Fruit fly (Drosophila melanogaster) whole organism, embryonic: ENCODE data around the gene mirr.
A peak's percentile ranks its signal among the peaks of the same experiment; 100 is the strongest.

Experiments used
- ATbp ChIP-seq: fragments of 200-800 bp; sonication (Bioruptor generic); optimal IDR thresholded peaks from 2 replicates; lab custom pipeline; 2017; ENCODE audit warnings: missing biosample characterization, mild to moderate bottlenecking, missing genetic modification characterization, missing genetic modification reagents
- Awh ChIP-seq: fragments of 200-800 bp; sonication (Bioruptor generic); IDR thresholded peaks from 2 replicates; pipeline ENCODE4, ENCODE4 v1.3.6; 2022; ENCODE audit warnings: missing biosample characterization, missing genetic modification characterization
- Bteb2 ChIP-seq: fragments of 200-800 bp; sonication (Bioruptor generic); optimal IDR thresholded peaks from 2 replicates; lab custom pipeline; 2016; ENCODE audit warnings: missing biosample characterization, missing genetic modification characterization
- CG10209 ChIP-seq: fragments of 200-800 bp; sonication (Bioruptor generic); optimal IDR thresholded peaks from 3 replicates; lab custom pipeline; 2017; ENCODE audit warnings: missing biosample characterization, mild to moderate bottlenecking, missing genetic modification characterization, missing genetic modification reagents
- CG10959 ChIP-seq: fragments of 200-800 bp; sonication (Bioruptor generic); IDR thresholded peaks from 2 replicates; pipeline ENCODE4 v1.3.6; 2022; ENCODE audit warnings: missing biosample characterization, missing genetic modification characterization
- CG11085 ChIP-seq: fragments of 200-800 bp; sonication (Bioruptor generic); IDR thresholded peaks from 2 replicates; pipeline ENCODE4 v1.3.6; 2022; ENCODE audit warnings: missing biosample characterization, missing genetic modification characterization
- CG11504 ChIP-seq: fragments of 200-800 bp; sonication (Bioruptor generic); optimal IDR thresholded peaks from 3 replicates; lab custom pipeline; 2019; ENCODE audit warnings: missing biosample characterization, mild to moderate bottlenecking, missing genetic modification characterization, moderate library complexity
- CG12104 ChIP-seq: fragments of 200-800 bp; sonication (Bioruptor generic); optimal IDR thresholded peaks from 3 replicates; lab custom pipeline; 2016; ENCODE audit warnings: missing biosample characterization, missing genetic modification characterization
- CG12155 ChIP-seq: fragments of 200-800 bp; sonication (Bioruptor generic); optimal IDR thresholded peaks from 3 replicates; lab custom pipeline; 2016; ENCODE audit warnings: missing biosample characterization, missing genetic modification characterization
- CG17328 ChIP-seq: fragments of 200-800 bp; sonication (Bioruptor generic); IDR thresholded peaks from 2 replicates; pipeline ENCODE4 v1.3.6; 2022; ENCODE audit warnings: missing biosample characterization, missing genetic modification characterization
- CG17359 ChIP-seq: fragments of 200-800 bp; sonication (Bioruptor generic); optimal IDR thresholded peaks from 3 replicates; lab custom pipeline; 2018; ENCODE audit warnings: missing biosample characterization, mild to moderate bottlenecking, missing genetic modification characterization, moderate library complexity
- CG17385 ChIP-seq: fragments of 200-800 bp; sonication (Bioruptor generic); optimal IDR thresholded peaks from 3 replicates; lab custom pipeline; 2018; ENCODE audit warnings: missing biosample characterization, mild to moderate bottlenecking, missing genetic modification characterization
- CG2889 ChIP-seq: fragments of 200-800 bp; sonication (Bioruptor generic); IDR thresholded peaks from 3 replicates; pipeline ENCODE4 v1.3.6; 2022; ENCODE audit warnings: missing biosample characterization, missing genetic modification characterization
- CG31365 ChIP-seq: fragments of 200-800 bp; sonication (Bioruptor generic); optimal IDR thresholded peaks from 2 replicates; lab custom pipeline; 2018; ENCODE audit warnings: missing biosample characterization, mild to moderate bottlenecking, missing genetic modification characterization
- CG32767 ChIP-seq: fragments of 200-800 bp; sonication (Bioruptor generic); IDR thresholded peaks from 2 replicates; pipeline ENCODE4 v1.3.6; 2022; ENCODE audit warnings: missing biosample characterization, missing genetic modification characterization
- CG3407 ChIP-seq: fragments of 200-800 bp; sonication (Bioruptor generic); optimal IDR thresholded peaks from 2 replicates; lab custom pipeline; 2018; ENCODE audit warnings: missing biosample characterization, mild to moderate bottlenecking, missing genetic modification characterization
- CG4820 ChIP-seq: fragments of 200-800 bp; sonication (Bioruptor generic); optimal IDR thresholded peaks from 3 replicates; lab custom pipeline; 2016; ENCODE audit warnings: missing biosample characterization, missing genetic modification characterization
- CG6254 ChIP-seq: fragments of 200-800 bp; sonication (Bioruptor generic); optimal IDR thresholded peaks from 3 replicates; lab custom pipeline; 2017; ENCODE audit warnings: mild to moderate bottlenecking, missing biosample characterization, missing genetic modification reagents, missing genetic modification characterization
- CG6689 ChIP-seq: fragments of 200-800 bp; sonication (Bioruptor generic); IDR thresholded peaks from 2 replicates; pipeline ENCODE4 v1.3.6; 2022; ENCODE audit warnings: missing biosample characterization, missing genetic modification characterization
- CG8388 ChIP-seq: fragments of 200-800 bp; sonication (Bioruptor generic); optimal IDR thresholded peaks from 2 replicates; lab custom pipeline; 2019; ENCODE audit warnings: missing biosample characterization, mild to moderate bottlenecking, missing genetic modification characterization, moderate library complexity
- CG9437 ChIP-seq: fragments of 200-800 bp; sonication (Bioruptor generic); optimal IDR thresholded peaks from 2 replicates; lab custom pipeline; 2018; ENCODE audit warnings: missing biosample characterization, mild to moderate bottlenecking, missing genetic modification characterization
- Drgx ChIP-seq: fragments of 200-800 bp; sonication (Bioruptor generic); IDR thresholded peaks from 2 replicates; pipeline ENCODE4 v1.3.6; 2022; ENCODE audit warnings: missing biosample characterization, missing genetic modification characterization
- Eip74EF ChIP-seq, 2 experiments: fragments of 200-800 bp in 1 of 2; fragments of >200 bp in 1 of 2; sonication (Bioruptor generic) in 1 of 2; optimal IDR thresholded peaks; 2 replicates each; lab custom pipeline; 2017 to 2019; ENCODE audit warnings: missing biosample characterization in 2 of 2, missing genetic modification characterization in 2 of 2, mild to moderate bottlenecking in 1 of 2, moderate library complexity in 1 of 2
- HmgZ ChIP-seq: fragments of 200-800 bp; sonication (Bioruptor generic); optimal IDR thresholded peaks from 2 replicates; lab custom pipeline; 2018; ENCODE audit warnings: missing biosample characterization, mild to moderate bottlenecking, missing genetic modification characterization
- Hmx ChIP-seq: fragments of 200-800 bp; sonication (Bioruptor generic); optimal IDR thresholded peaks from 2 replicates; lab custom pipeline; 2016; ENCODE audit warnings: missing biosample characterization, missing genetic modification characterization
- Hr78 ChIP-seq, 2 experiments: fragments of 200-800 bp in 1 of 2; fragments of >200 bp in 1 of 2; sonication (Bioruptor generic) in 1 of 2; optimal IDR thresholded peaks; 2 replicates each; lab custom pipeline; 2017 to 2019; ENCODE audit warnings: missing biosample characterization in 2 of 2, missing genetic modification characterization in 2 of 2, mild to moderate bottlenecking in 1 of 2, moderate library complexity in 1 of 2
- Kr ChIP-seq: fragments of 200-800 bp; sonication (Bioruptor generic); optimal IDR thresholded peaks from 2 replicates; lab custom pipeline; 2017; ENCODE audit warnings: missing biosample characterization, mild to moderate bottlenecking, missing genetic modification characterization
- Nf-YA ChIP-seq: fragments of 200-800 bp; sonication (Bioruptor generic); IDR thresholded peaks from 2 replicates; pipeline ENCODE4 v1.3.6; 2022; ENCODE audit warnings: missing biosample characterization, missing genetic modification characterization
- Oli ChIP-seq: fragments of 200-800 bp; sonication (Bioruptor generic); optimal IDR thresholded peaks from 2 replicates; lab custom pipeline; 2018; ENCODE audit warnings: missing biosample characterization, mild to moderate bottlenecking, missing genetic modification characterization, moderate library complexity
- Vsx1 ChIP-seq: fragments of 200-800 bp; sonication (Bioruptor generic); optimal IDR thresholded peaks from 2 replicates; lab custom pipeline; 2017; ENCODE audit warnings: missing biosample characterization, mild to moderate bottlenecking, missing genetic modification characterization, missing genetic modification reagents
- Xbp1 ChIP-seq: fragments of 200-800 bp; sonication (Bioruptor generic); optimal IDR thresholded peaks from 3 replicates; lab custom pipeline; 2016; ENCODE audit warnings: missing biosample characterization, mild to moderate bottlenecking, missing genetic modification characterization
- az2 ChIP-seq: fragments of 200-800 bp; sonication (Bioruptor generic); optimal IDR thresholded peaks from 3 replicates; lab custom pipeline; 2016; ENCODE audit warnings: missing biosample characterization, missing genetic modification characterization
- bbx ChIP-seq: fragments of 200-800 bp; sonication (Bioruptor generic); IDR thresholded peaks from 2 replicates; pipeline ENCODE4 v1.3.6; 2022; ENCODE audit warnings: missing biosample characterization, missing genetic modification characterization; ENCODE audit not compliant: partially characterized antibody
- crc ChIP-seq: fragments of 200-800 bp; sonication (Bioruptor generic); optimal IDR thresholded peaks from 2 replicates; lab custom pipeline; 2016; ENCODE audit warnings: missing biosample characterization, missing genetic modification characterization
- dmrt11E ChIP-seq: fragments of 200-800 bp; sonication (Bioruptor generic); optimal IDR thresholded peaks from 3 replicates; lab custom pipeline; 2018; ENCODE audit warnings: missing biosample characterization, mild to moderate bottlenecking, missing genetic modification characterization, moderate library complexity
- ewg ChIP-seq: fragments of 200-800 bp; sonication (Bioruptor generic); optimal IDR thresholded peaks from 3 replicates; lab custom pipeline; 2017; ENCODE audit warnings: mild to moderate bottlenecking, missing biosample characterization, missing genetic modification reagents, missing genetic modification characterization
- exex ChIP-seq: fragments of 200-800 bp; sonication (Bioruptor generic); optimal IDR thresholded peaks from 4 replicates; lab custom pipeline; 2018; ENCODE audit warnings: missing biosample characterization, mild to moderate bottlenecking, missing genetic modification characterization, moderate library complexity
- fd3F ChIP-seq: fragments of 200-800 bp; sonication (Bioruptor generic); optimal IDR thresholded peaks from 2 replicates; lab custom pipeline; 2018; ENCODE audit warnings: missing biosample characterization, mild to moderate bottlenecking, missing genetic modification characterization, moderate library complexity
- gfzf ChIP-seq: fragments of 200-800 bp; sonication (Bioruptor generic); optimal IDR thresholded peaks from 2 replicates; lab custom pipeline; 2016; ENCODE audit warnings: missing biosample characterization, mild to moderate bottlenecking, missing genetic modification characterization, moderate library complexity
- lab ChIP-seq: fragments of 200-800 bp; sonication (Bioruptor generic); optimal IDR thresholded peaks from 3 replicates; lab custom pipeline; 2017; ENCODE audit warnings: missing biosample characterization, missing genetic modification characterization, mild to moderate bottlenecking, moderate library complexity, missing genetic modification reagents
- maf-S ChIP-seq: fragments of 200-800 bp; sonication (Bioruptor generic); optimal IDR thresholded peaks from 2 replicates; lab custom pipeline; 2016; ENCODE audit warnings: missing biosample characterization, missing genetic modification characterization
- nmo ChIP-seq: fragments of 200-800 bp; sonication (Bioruptor generic); optimal IDR thresholded peaks from 2 replicates; lab custom pipeline; 2018; ENCODE audit warnings: missing biosample characterization, mild to moderate bottlenecking, missing genetic modification characterization, moderate library complexity
- rib ChIP-seq: fragments of 200-800 bp; sonication (Bioruptor generic); IDR thresholded peaks from 2 replicates; pipeline ENCODE4 v1.3.6; 2022; ENCODE audit warnings: missing biosample characterization, missing genetic modification characterization
- salm ChIP-seq: fragments of 200-800 bp; sonication (Bioruptor generic); optimal IDR thresholded peaks from 2 replicates; lab custom pipeline; 2018; ENCODE audit warnings: missing biosample characterization, mild to moderate bottlenecking, missing genetic modification characterization
- so ChIP-seq: fragments of 200-800 bp; sonication (Bioruptor generic); IDR thresholded peaks from 3 replicates; pipeline ENCODE4 v1.3.6; 2022; ENCODE audit warnings: missing biosample characterization, missing genetic modification characterization
- sug ChIP-seq: fragments of 200-800 bp; optimal IDR thresholded peaks from 2 replicates; lab custom pipeline; 2019; ENCODE audit warnings: missing biosample characterization, mild to moderate bottlenecking, missing genetic modification characterization, moderate library complexity
- tgo ChIP-seq: fragments of 200-800 bp; sonication (Bioruptor generic); IDR thresholded peaks from 3 replicates; pipeline ENCODE4 v1.3.6; 2022; ENCODE audit warnings: missing biosample characterization, missing genetic modification characterization
- yki ChIP-seq: fragments of >200 bp; optimal IDR thresholded peaks from 3 replicates; lab custom pipeline; 2018

The mirr gene

DNA sequence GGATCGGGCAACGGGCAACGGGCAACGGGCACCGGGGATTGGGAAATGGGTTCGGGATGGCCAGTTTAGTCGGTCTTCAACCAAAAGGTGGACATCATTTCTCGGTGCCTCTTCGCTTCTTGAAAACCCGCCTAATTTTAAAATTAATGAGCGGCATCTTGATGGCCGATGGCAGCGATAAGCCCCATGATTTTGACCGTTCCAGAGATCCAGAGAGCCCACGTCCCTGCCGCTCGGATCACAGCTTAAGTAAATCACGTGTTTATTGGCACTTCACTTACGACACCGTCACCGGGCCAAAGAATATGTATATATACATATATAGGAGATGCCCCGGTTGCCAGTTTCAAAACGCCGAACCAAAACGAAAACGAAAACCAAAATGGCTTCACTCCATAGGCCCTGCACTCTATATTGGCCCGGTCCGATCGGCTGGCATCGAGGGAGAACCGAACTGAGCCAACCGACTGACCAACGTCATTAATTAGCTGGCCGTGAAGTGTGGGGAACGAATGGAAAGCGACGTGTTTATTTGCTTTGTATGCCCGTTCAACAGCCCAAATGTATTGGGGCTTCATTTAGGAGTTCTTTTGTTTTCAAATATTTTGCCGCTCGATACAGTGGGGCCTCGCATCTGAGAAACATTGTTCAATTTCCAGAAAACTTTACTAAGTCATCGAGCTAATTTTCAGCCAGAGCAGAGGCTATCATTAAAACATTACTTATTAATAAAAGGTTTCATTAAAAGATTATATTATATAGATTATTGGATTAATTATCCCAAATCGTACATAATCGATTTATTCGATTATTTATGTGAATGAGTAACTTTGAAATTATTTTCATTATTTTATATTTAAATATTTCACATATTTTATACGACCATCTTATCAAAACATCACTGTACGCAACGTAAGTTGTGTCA, 49.4 kb upstream of the mirr start (continued):
- no peak for TF ChIP-seq CG31365 (tag; lab: Kevin White, UChicago)
- peak; percentile 32 for TF ChIP-seq salm (tag; lab: Kevin White, UChicago)
- peak; percentile 40; the same call in 1 of the 2 replicates for TF ChIP-seq CG17328 (GFP tag; lab: Robert Waterston, UW)
- TF ChIP-seq CG12104 (GFP tag; lab: Kevin White, UChicago), result peak; percentile 47
- no peak; the same call in 2 of the 3 replicates for TF ChIP-seq so
- peak; percentile 59 for TF ChIP-seq CG4820 (GFP tag; lab: Kevin White, UChicago)
- peak; percentile 66 for TF ChIP-seq Oli
- TF ChIP-seq nmo, result peak; percentile 69
- TF ChIP-seq ewg (GFP tag; lab: Kevin White, UChicago), result peak; percentile 29
- no peak for TF ChIP-seq gfzf (GFP tag; lab: Kevin White, UChicago)
- TF ChIP-seq Kr (GFP tag; lab: Kevin White, UChicago), result no peak
- peak; percentile 65 for TF ChIP-seq ATbp
- TF ChIP-seq HmgZ (tag; lab: Kevin White, UChicago), result no peak
- no peak for TF ChIP-seq Drgx
- TF ChIP-seq tgo (GFP tag; lab: Robert Waterston, UW), result peak; percentile 54; the same call in 2 of the 3 replicates
- TF ChIP-seq Xbp1 (GFP tag; lab: Kevin White, UChicago), result peak; percentile 47
- TF ChIP-seq CG3407 (GFP tag; lab: Kevin White, UChicago), result peak; percentile 39
- TF ChIP-seq Vsx1 (GFP tag; lab: Kevin White, UChicago), result peak; percentile 62
- no peak for TF ChIP-seq bbx (GFP tag; lab: Robert Waterston, UW)
- peak; percentile 49 for TF ChIP-seq CG17359
- no peak for TF ChIP-seq maf-S (GFP tag; lab: Kevin White, UChicago)
- peak; percentile 61 for TF ChIP-seq Awh
- peak; percentile 60 for TF ChIP-seq CG6254 (GFP tag; lab: Kevin White, UChicago)
- no peak for TF ChIP-seq CG11085 (GFP tag; lab: Robert Waterston, UW)
- peak; percentile 53 for TF ChIP-seq CG9437 (GFP tag; lab: Kevin White, UChicago)
- TF ChIP-seq exex (tag; lab: Kevin White, UChicago), result no peak
- peak; percentile 32 for TF ChIP-seq lab (GFP tag; lab: Kevin White, UChicago)
- peak; percentile 11 for TF ChIP-seq fd3F (GFP tag; lab: Kevin White, UChicago)
- TF ChIP-seq CG12155, result no peak
- peak; percentile 38 for TF ChIP-seq CG10209 (GFP tag; lab: Kevin White, UChicago)
- no peak for TF ChIP-seq Hmx
- TF ChIP-seq az2 (GFP tag; lab: Kevin White, UChicago), result peak; percentile 49
- TF ChIP-seq CG32767, result peak; percentile 38; the same call in 1 of the 2 replicates
- no peak for TF ChIP-seq Bteb2 (GFP tag; lab: Kevin White, UChicago)
- no peak for TF ChIP-seq Nf-YA (GFP tag; lab: Robert Waterston, UW)
- TF ChIP-seq CG17385, result peak; percentile 43
- peak in 1 of 2 experiments; percentile 63 for TF ChIP-seq Eip74EF (GFP tag; optimal IDR thresholded peaks at IDR 0.05; lab: Kevin White, UChicago)
- no peak for TF ChIP-seq CG10959 (GFP tag; lab: Robert Waterston, UW)
- TF ChIP-seq CG8388, result peak; percentile 73
- TF ChIP-seq dmrt11E (tag; lab: Kevin White, UChicago), result peak; percentile 80
- peak; percentile 27 for TF ChIP-seq sug (tag; lab: Kevin White, UChicago)
- 0 out of 3 replicates have a peak, but pooled peaks have one; percentile 42 for TF ChIP-seq CG2889 (GFP tag; lab: Robert Waterston, UW)
- no peak for TF ChIP-seq yki
- peak; percentile 31 for TF ChIP-seq CG6689 (GFP tag; lab: Robert Waterston, UW)
- TF ChIP-seq Hr78 (GFP tag; optimal IDR thresholded peaks at IDR 0.05; lab: Kevin White, UChicago), result peak in 1 of 2 experiments; percentile 21
- TF ChIP-seq crc (GFP tag; lab: Kevin White, UChicago), result no peak
- no peak for TF ChIP-seq rib (GFP tag; lab: Robert Waterston, UW)
- TF ChIP-seq CG11504 (tag; lab: Kevin White, UChicago), result peak; percentile 81
